Fruit fly (Drosophila melanogaster): ENCODE data around the gene CkIIalpha-i1.

The CkIIalpha-i1 gene

DNA sequence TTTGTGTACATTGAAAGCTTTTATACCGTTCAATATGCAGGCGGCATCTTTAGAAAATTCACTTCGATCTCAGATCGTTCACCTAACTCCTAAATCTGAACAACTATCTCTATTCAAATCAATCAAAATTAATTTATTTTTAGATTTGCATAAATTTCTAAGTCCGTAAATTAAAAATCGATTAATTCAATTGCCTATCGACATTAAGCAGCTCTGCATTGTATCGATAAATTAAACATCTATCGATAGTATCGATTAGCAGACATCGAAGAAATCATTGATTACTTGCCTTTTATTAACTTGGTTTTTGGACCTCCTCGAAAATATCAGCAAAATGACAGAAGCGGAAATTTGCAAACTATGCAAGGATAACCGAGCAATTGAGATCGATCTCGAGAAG lies at the start of gene CkIIalpha-i1:
CkIIalpha-i1 (plus strand) TSS at position 266 of the 400 bp plus-strand sequence.
- TF ChIP-seq fd85E (GFP tag; optimal IDR thresholded peaks at IDR 0.05) (no peak), Smox (GFP tag; optimal IDR thresholded peaks at IDR 0.05) (no peak), CG6854 (GFP tag; optimal IDR thresholded peaks at IDR 0.05) (no peak), eg (GFP tag; IDR thresholded peaks at IDR 0.05) (no peak), dsx (GFP tag; optimal IDR thresholded peaks at IDR 0.05; ENCODE audit: poor library complexity, severe bottlenecking) (no peak), Sox14 (GFP tag; optimal IDR thresholded peaks at IDR 0.05) (no peak), cyc (GFP tag; optimal IDR thresholded peaks at IDR 0.05) (no peak), ss (GFP tag; optimal IDR thresholded peaks at IDR 0.05) (no peak), Ets21C (GFP tag; optimal IDR thresholded peaks at IDR 0.05) (no peak), CG16779 (tag; optimal IDR thresholded peaks at IDR 0.05) (no peak), CG11294 (GFP tag; IDR thresholded peaks at IDR 0.05) (no peak), CG10631 (GFP tag; optimal IDR thresholded peaks at IDR 0.05) (no peak), Sox15 (GFP tag; optimal IDR thresholded peaks at IDR 0.05) (no peak), CG11902 (GFP tag; optimal IDR thresholded peaks at IDR 0.05) (no peak)

dm6 chr3L:15768947-15769389 lies 47.8 kb upstream of the CkIIalpha-i1 start:
- TF ChIP-seq CG11294 (GFP tag; IDR thresholded peaks at IDR 0.05) (no peak), Ets96B (tag; optimal IDR thresholded peaks at IDR 0.05) (peak; percentile 25), Hr4 (GFP tag; optimal IDR thresholded peaks at IDR 0.05) (peak; percentile 7), CG10631 (GFP tag; optimal IDR thresholded peaks at IDR 0.05) (peak; percentile 10), Eip78C (GFP tag) (peak; percentile 65), cyc (GFP tag; optimal IDR thresholded peaks at IDR 0.05) (no peak), lz (GFP tag; optimal IDR thresholded peaks at IDR 0.05) (no peak), CG8119 (GFP tag; IDR thresholded peaks at IDR 0.05) (peak; percentile 44; the same call in 1 of the 3 replicates), svp (GFP tag) (peak; percentile 54), CG1621 (tag; optimal IDR thresholded peaks at IDR 0.05) (no peak), CG16779 (tag; optimal IDR thresholded peaks at IDR 0.05) (no peak), CG32006 (GFP tag; optimal IDR thresholded peaks at IDR 0.05) (peak; percentile 41), ss (GFP tag; optimal IDR thresholded peaks at IDR 0.05) (peak in 1 of 2 experiments; percentile 37), Gug (GFP tag; IDR thresholded peaks at IDR 0.05) (no peak)

DNA sequence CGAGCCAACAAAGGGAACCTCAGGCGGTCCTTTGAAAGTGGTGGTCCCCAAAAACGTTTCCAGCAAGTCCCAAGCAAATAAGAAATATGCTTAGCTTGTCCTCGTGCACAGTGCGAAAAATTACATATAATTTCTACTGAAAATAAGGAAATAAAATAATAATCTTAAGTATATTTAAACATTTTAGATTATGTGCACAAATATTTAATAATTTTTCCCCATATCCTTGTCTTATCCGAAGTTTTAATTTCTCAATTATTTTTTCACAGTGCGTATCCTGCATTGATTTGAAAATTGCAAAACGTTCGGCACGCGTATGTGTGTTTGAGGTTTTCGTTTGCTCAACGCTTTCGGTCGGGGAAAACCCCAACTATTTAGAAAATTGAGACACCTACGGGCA lies 45.2 kb upstream of the CkIIalpha-i1 start:
- TF ChIP-seq CG6854 (GFP tag; optimal IDR thresholded peaks at IDR 0.05) (no peak), Eip78C (GFP tag) (peak; percentile 65)

DNA sequence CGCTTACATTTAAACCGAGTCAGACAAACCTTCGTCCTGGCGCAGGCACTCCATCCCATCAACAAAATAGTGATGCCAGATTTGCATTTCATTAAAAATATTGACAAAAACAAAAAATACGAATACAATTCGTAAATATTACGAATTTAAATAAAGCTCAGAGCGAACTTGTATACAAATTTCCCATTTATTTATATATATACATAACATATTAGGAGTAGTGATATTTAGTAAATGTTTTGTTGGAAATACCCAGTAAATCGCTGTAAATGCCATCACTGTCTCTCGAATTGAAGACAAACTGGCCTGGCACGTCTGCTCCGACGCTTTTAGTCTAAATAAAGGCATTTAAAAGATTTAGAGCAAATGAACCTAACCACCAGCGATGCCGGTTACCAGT lies 44.5 kb upstream of the CkIIalpha-i1 start:
- TF ChIP-seq Eip78C (GFP tag) (peak; percentile 68), dsx (GFP tag; optimal IDR thresholded peaks at IDR 0.05; ENCODE audit: poor library complexity, severe bottlenecking) (no peak)

- TF ChIP-seq dac (GFP tag; optimal IDR thresholded peaks at IDR 0.05) (no peak), CG9139 (GFP tag; optimal IDR thresholded peaks at IDR 0.05) (no peak), CG31627 (GFP tag; optimal IDR thresholded peaks at IDR 0.05) (no peak), Eip75B (GFP tag; optimal IDR thresholded peaks at IDR 0.05) (no peak), lz (GFP tag; optimal IDR thresholded peaks at IDR 0.05) (no peak), Ets96B (tag; optimal IDR thresholded peaks at IDR 0.05) (peak; percentile 1), CG16779 (tag; optimal IDR thresholded peaks at IDR 0.05) (no peak), Eip78C (GFP tag) (peak; percentile 58), CG32006 (GFP tag; optimal IDR thresholded peaks at IDR 0.05) (peak; percentile 35), CG4318 (GFP tag; optimal IDR thresholded peaks at IDR 0.05) (no peak), achi (GFP tag; optimal IDR thresholded peaks at IDR 0.05) (no peak), CG8119 (GFP tag; IDR thresholded peaks at IDR 0.05) (no peak), CG3032 (tag; optimal IDR thresholded peaks at IDR 0.05) (peak; percentile 19), Sox15 (GFP tag; optimal IDR thresholded peaks at IDR 0.05) (no peak), CG11902 (GFP tag; optimal IDR thresholded peaks at IDR 0.05) (no peak)
Measured at dm6 chr3L:15775498-15775897, 41.3 kb upstream of the CkIIalpha-i1 start.

DNA sequence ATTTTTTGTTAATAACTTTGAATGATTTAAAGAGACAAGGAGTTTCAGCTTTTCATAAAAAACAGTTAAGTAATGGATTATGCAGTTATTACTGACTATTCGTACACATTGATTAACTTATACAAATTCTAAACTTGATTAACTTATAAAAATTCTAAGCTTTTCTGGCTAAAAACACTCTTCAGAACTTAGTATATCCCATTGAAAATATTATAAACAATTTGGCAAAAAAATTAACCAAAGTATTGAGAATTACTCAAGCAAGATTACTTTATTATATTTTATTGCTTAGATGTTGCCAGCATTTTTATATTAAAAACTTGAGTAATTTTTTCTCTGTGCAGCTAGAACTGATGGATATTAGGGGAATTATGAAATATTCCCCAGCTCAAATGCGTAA lies 39.4 kb upstream of the CkIIalpha-i1 start:
- TF ChIP-seq Eip78C (GFP tag) (peak; percentile 23), fkh (GFP tag; optimal IDR thresholded peaks at IDR 0.05) (no peak), CG16779 (tag; optimal IDR thresholded peaks at IDR 0.05) (no peak)

Data from whole organism, prepupa.